Worm (Caenorhabditis elegans): ENCODE results near the gene dlg-1.

DNA sequence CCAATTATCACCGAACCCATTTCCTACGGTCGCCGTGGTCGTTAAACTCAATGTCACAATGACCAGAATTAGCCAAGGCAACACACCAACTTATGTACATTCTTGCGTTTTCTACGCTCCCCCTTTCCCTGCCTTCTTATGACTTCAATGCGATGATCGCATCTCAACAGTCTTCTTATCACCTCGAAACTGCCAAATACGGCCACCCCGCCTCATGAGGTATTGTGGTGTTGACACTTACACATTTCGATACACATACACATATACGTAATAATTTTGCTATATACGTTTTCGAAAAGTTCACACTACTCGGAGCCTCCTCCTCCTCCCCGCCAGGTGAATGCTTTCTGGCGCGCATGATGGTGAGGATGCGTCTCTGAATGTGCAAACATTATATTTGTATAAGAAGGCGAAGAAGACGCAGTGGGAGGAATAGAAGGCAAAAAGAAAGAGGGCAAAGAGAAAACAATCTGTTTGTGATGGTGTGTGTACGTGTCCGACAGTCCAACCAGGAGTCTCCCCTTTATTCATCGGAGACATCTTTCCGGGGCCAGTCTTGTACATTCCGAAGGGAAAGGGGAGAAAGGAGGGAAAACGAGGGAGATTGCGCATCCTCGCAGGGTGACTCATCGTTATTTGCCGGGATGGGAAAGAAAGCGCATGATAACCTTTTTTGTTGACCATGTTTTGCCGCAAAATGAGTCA is 528 bp downstream of the dlg-1 start:
- no peak for TF ChIP-seq unc-62 (GFP tag; optimal IDR thresholded peaks at IDR 0.05)
- TF ChIP-seq T26A5.8 (tag; optimal IDR thresholded peaks at IDR 0.05) = no peak
- no peak for TF ChIP-seq ceh-91 (GFP tag; IDR thresholded peaks at IDR 0.05)
- TF ChIP-seq sea-2 (GFP tag; IDR thresholded peaks at IDR 0.05) = no peak
- TF ChIP-seq hmg-20 (GFP tag; IDR thresholded peaks at IDR 0.05) = no peak
- no peak for TF ChIP-seq madf-6 (GFP tag; IDR thresholded peaks at IDR 0.05)
- TF ChIP-seq tbp1 (GFP tag; optimal IDR thresholded peaks at IDR 0.05) = no peak
- no peak for TF ChIP-seq hmg-1.2 (GFP tag; IDR thresholded peaks at IDR 0.05)

Measured in whole organism, young adult.